Worm (Caenorhabditis elegans): ENCODE measurements around the gene gsy-1.

DNA sequence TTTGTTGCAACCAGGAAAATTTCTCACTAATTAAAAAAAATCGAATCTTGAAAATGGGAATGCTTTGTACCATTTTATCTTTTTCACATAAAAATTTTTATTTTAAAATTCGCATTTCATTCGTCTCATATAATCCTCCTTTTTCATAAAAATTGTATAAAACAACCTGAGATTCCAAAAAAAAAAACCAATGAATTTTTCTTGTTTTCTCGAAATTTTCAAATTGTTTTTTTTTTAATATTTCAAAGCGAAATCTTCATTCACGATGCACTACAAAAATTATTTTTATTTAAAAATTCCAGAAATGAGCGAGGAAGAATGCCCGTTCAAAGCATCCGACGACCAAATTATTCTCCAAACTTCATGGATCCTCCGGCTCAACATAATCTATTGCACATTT lies 7.1 kb upstream of the gsy-1 start, which contains the start of gene sra-14:
- TF ChIP-seq aly-2 (tag; optimal IDR thresholded peaks at IDR 0.05): no peak
- no peak for TF ChIP-seq mab-5 (tag; optimal IDR thresholded peaks at IDR 0.05)
- TF ChIP-seq nhr-11 (tag; optimal IDR thresholded peaks at IDR 0.05): no peak
- TF ChIP-seq blmp-1 (tag; optimal IDR thresholded peaks at IDR 0.05; ENCODE audit: insufficient read depth): no peak
- TF ChIP-seq zag-1 (tag; optimal IDR thresholded peaks at IDR 0.05): no peak
- TF ChIP-seq ama-1 (optimal IDR thresholded peaks at IDR 0.05): no peak
- no peak for TF ChIP-seq ceh-16 (tag; optimal IDR thresholded peaks at IDR 0.05)
